Fruit fly (Drosophila melanogaster) whole organism, wandering third instar larva: ENCODE results near the gene Ppt1.

Source experiments
- Abd-B ChIP-seq: fragments of >200 bp; optimal IDR thresholded peaks from 2 replicates; lab custom pipeline; 2017; ENCODE audit warnings: missing biosample characterization, missing genetic modification characterization
- Dfd ChIP-seq: fragments of >200 bp; optimal IDR thresholded peaks from 2 replicates; lab custom pipeline; 2017; ENCODE audit warnings: missing biosample characterization, missing genetic modification characterization
- Hnf4 ChIP-seq: fragments of 200-800 bp; sonication (Bioruptor generic); optimal IDR thresholded peaks from 2 replicates; lab custom pipeline; 2016; ENCODE audit warnings: missing biosample characterization, mild to moderate bottlenecking, missing genetic modification characterization
- Hr83 ChIP-seq: fragments of 200-300 bp; sonication (Bioruptor generic); optimal IDR thresholded peaks from 2 replicates; lab custom pipeline; 2016; ENCODE audit warnings: missing biosample characterization, mild to moderate bottlenecking, missing genetic modification characterization, moderate library complexity; ENCODE audit not compliant: poor library complexity, severe bottlenecking
- OdsH ChIP-seq: fragments of 200-800 bp; sonication (Bioruptor generic); optimal IDR thresholded peaks from 2 replicates; lab custom pipeline; 2016; ENCODE audit warnings: missing biosample characterization, mild to moderate bottlenecking, missing genetic modification characterization
- Rel ChIP-seq, 2 experiments: fragments of 200-800 bp; sonication (Bioruptor generic) in 1 of 2; optimal IDR thresholded peaks; 2 replicates in 1 of 2; 3 replicates in 1 of 2; lab custom pipeline; 2016 to 2019; ENCODE audit warnings: mild to moderate bottlenecking in 2 of 2, missing biosample characterization in 2 of 2, missing genetic modification characterization in 2 of 2, moderate library complexity in 1 of 2
- Sp1 ChIP-seq: fragments of 200-800 bp; sonication (Bioruptor generic); optimal IDR thresholded peaks from 3 replicates; lab custom pipeline; 2019; ENCODE audit warnings: missing biosample characterization, mild to moderate bottlenecking, missing genetic modification characterization, moderate library complexity
- br ChIP-seq: fragments of 200-800 bp; sonication (Bioruptor generic); optimal IDR thresholded peaks from 2 replicates; lab custom pipeline; 2016; ENCODE audit warnings: missing biosample characterization, missing genetic modification characterization
- dsf ChIP-seq: sonication (Bioruptor generic); optimal IDR thresholded peaks from 2 replicates; lab custom pipeline; 2016; ENCODE audit warnings: missing biosample characterization, missing genetic modification characterization, borderline replicate concordance
- h ChIP-seq: fragments of 200-800 bp; sonication (Bioruptor generic); optimal IDR thresholded peaks from 3 replicates; lab custom pipeline; 2016; ENCODE audit warnings: missing biosample characterization, mild to moderate bottlenecking, missing genetic modification characterization
- pan ChIP-seq: fragments of >200 bp; optimal IDR thresholded peaks from 2 replicates; lab custom pipeline; 2017
- tai ChIP-seq: sonication (Bioruptor generic); optimal IDR thresholded peaks from 2 replicates; lab custom pipeline; 2016; ENCODE audit warnings: missing biosample characterization, missing genetic modification characterization
- usp ChIP-seq: fragments of >200 bp; optimal IDR thresholded peaks from 2 replicates; lab custom pipeline; 2017; ENCODE audit warnings: missing biosample characterization, missing genetic modification characterization

dm6 chrX:8693520-8693919, 3.5 kb upstream of the Ppt1 start, which contains the start of gene CG11294:
- TF ChIP-seq h (GFP tag; lab: Kevin White, UChicago) = no peak
- TF ChIP-seq usp (GFP tag; lab: Kevin White, UChicago) = no peak
- TF ChIP-seq tai (GFP tag; lab: Kevin White, UChicago) = no peak
- TF ChIP-seq Hnf4 (GFP tag; lab: Kevin White, UChicago) = no peak
- no peak for TF ChIP-seq Sp1 (GFP tag; lab: Kevin White, UChicago)
- TF ChIP-seq Dfd (GFP tag; lab: Kevin White, UChicago) = no peak
- no peak for TF ChIP-seq br
- no peak for TF ChIP-seq dsf (GFP tag; lab: Kevin White, UChicago)
- no peak for TF ChIP-seq Hr83 (GFP tag; lab: Kevin White, UChicago)
- no peak for TF ChIP-seq OdsH (GFP tag; lab: Kevin White, UChicago)
- no peak for TF ChIP-seq pan
- no peak for TF ChIP-seq Rel (GFP tag; optimal IDR thresholded peaks at IDR 0.05; lab: Kevin White, UChicago)
- TF ChIP-seq Rel (tag; optimal IDR thresholded peaks at IDR 0.05; lab: Kevin White, UChicago) = no peak
- TF ChIP-seq Abd-B (GFP tag; lab: Kevin White, UChicago) = no peak
